Fruit fly (Drosophila melanogaster) whole organism, embryonic: ENCODE data around the gene mRpL49.
A peak's percentile ranks its signal among the peaks of the same experiment; 100 is the strongest.

ENCODE experiments used
- Adf1 ChIP-seq: fragments of 200-800 bp; sonication (Bioruptor generic); IDR thresholded peaks from 2 replicates; pipeline ENCODE4 v1.3.6; 2022; ENCODE audit warnings: missing biosample characterization, missing genetic modification characterization
- Antp ChIP-seq: fragments of 200-800 bp; sonication (Bioruptor generic); optimal IDR thresholded peaks from 3 replicates; lab custom pipeline; 2016; ENCODE audit warnings: missing biosample characterization, missing genetic modification characterization
- Atf-2 ChIP-seq: fragments of 200-800 bp; sonication (Bioruptor generic); optimal IDR thresholded peaks from 2 replicates; lab custom pipeline; 2016; ENCODE audit warnings: missing biosample characterization, missing genetic modification characterization
- Atf3 ChIP-seq: fragments of 200-800 bp; sonication (Bioruptor generic); optimal IDR thresholded peaks from 3 replicates; lab custom pipeline; 2016; ENCODE audit warnings: missing biosample characterization, missing genetic modification characterization
- CG10147 ChIP-seq: fragments of 200-800 bp; sonication (Bioruptor generic); optimal IDR thresholded peaks from 2 replicates; lab custom pipeline; 2019; ENCODE audit warnings: missing biosample characterization, mild to moderate bottlenecking, missing genetic modification characterization, moderate library complexity
- CG10209 ChIP-seq: fragments of 200-800 bp; sonication (Bioruptor generic); optimal IDR thresholded peaks from 3 replicates; lab custom pipeline; 2017; ENCODE audit warnings: missing biosample characterization, mild to moderate bottlenecking, missing genetic modification characterization, missing genetic modification reagents
- CG11247 ChIP-seq: fragments of 200-800 bp; sonication (Bioruptor generic); IDR thresholded peaks from 2 replicates; pipeline ENCODE4 v1.3.6; 2022; ENCODE audit warnings: missing biosample characterization, missing genetic modification characterization
- CG12744 ChIP-seq: fragments of 200-800 bp; sonication (Bioruptor generic); optimal IDR thresholded peaks from 2 replicates; lab custom pipeline; 2016; ENCODE audit warnings: missing biosample characterization, missing genetic modification characterization
- CG13296 ChIP-seq: fragments of 200-800 bp; sonication (Bioruptor generic); optimal IDR thresholded peaks from 3 replicates; lab custom pipeline; 2018; ENCODE audit warnings: missing biosample characterization, mild to moderate bottlenecking, missing genetic modification characterization
- CG13624 ChIP-seq: fragments of 200-800 bp; sonication (Bioruptor generic); optimal IDR thresholded peaks from 2 replicates; lab custom pipeline; 2016; ENCODE audit warnings: missing biosample characterization, missing genetic modification characterization
- CG18599 ChIP-seq: fragments of 200-800 bp; sonication (Bioruptor generic); optimal IDR thresholded peaks from 3 replicates; lab custom pipeline; 2017; ENCODE audit warnings: missing biosample characterization, missing genetic modification characterization, mild to moderate bottlenecking, moderate library complexity, missing genetic modification reagents
- CG34224 ChIP-seq: fragments of 200-800 bp; sonication (Bioruptor generic); IDR thresholded peaks from 3 replicates; pipeline ENCODE4 v1.3.6; 2022; ENCODE audit warnings: missing biosample characterization, missing genetic modification characterization; ENCODE audit not compliant: partially characterized antibody
- CG34422 ChIP-seq: fragments of 200-800 bp; sonication (Bioruptor generic); IDR thresholded peaks from 3 replicates; pipeline ENCODE4 v1.3.6; 2022; ENCODE audit warnings: missing biosample characterization, missing genetic modification characterization
- CG3838 ChIP-seq: fragments of 200-800 bp; sonication (Bioruptor generic); optimal IDR thresholded peaks from 3 replicates; lab custom pipeline; 2016; ENCODE audit warnings: missing biosample characterization, missing genetic modification characterization
- CG4820 ChIP-seq: fragments of 200-800 bp; sonication (Bioruptor generic); optimal IDR thresholded peaks from 3 replicates; lab custom pipeline; 2016; ENCODE audit warnings: missing biosample characterization, missing genetic modification characterization
- CG5953 ChIP-seq: fragments of 200-800 bp; sonication (Bioruptor generic); IDR thresholded peaks from 2 replicates; pipeline ENCODE4 v1.3.6; 2022; ENCODE audit warnings: missing biosample characterization, missing genetic modification characterization
- CG7357 ChIP-seq: fragments of 200-800 bp; sonication (Bioruptor generic); IDR thresholded peaks from 3 replicates; pipeline ENCODE4 v1.3.6; 2022; ENCODE audit warnings: missing biosample characterization, missing genetic modification characterization
- CG8290 ChIP-seq, 3 experiments: fragments of 200-800 bp; sonication (Bioruptor generic); optimal IDR thresholded peaks; 2 replicates each; lab custom pipeline; 2016 to 2019; ENCODE audit warnings: missing biosample characterization in 3 of 3, missing genetic modification characterization in 3 of 3, mild to moderate bottlenecking in 2 of 3, moderate library complexity in 1 of 3
- CG8944 ChIP-seq: fragments of 200-800 bp; sonication (Bioruptor generic); optimal IDR thresholded peaks from 3 replicates; lab custom pipeline; 2016; ENCODE audit warnings: missing biosample characterization, missing genetic modification characterization
- Dek ChIP-seq: fragments of 200-800 bp; sonication (Bioruptor generic); optimal IDR thresholded peaks from 3 replicates; lab custom pipeline; 2019; ENCODE audit warnings: missing biosample characterization, mild to moderate bottlenecking, missing genetic modification characterization, moderate library complexity
- Doc3 ChIP-seq: fragments of 200-800 bp; sonication (Bioruptor generic); IDR thresholded peaks from 3 replicates; pipeline ENCODE4 v1.3.6; 2022; ENCODE audit warnings: missing biosample characterization, missing genetic modification characterization; ENCODE audit not compliant: partially characterized antibody
- Fer3 ChIP-seq: fragments of 200-800 bp; sonication (Bioruptor generic); optimal IDR thresholded peaks from 2 replicates; lab custom pipeline; 2018; ENCODE audit warnings: missing biosample characterization, mild to moderate bottlenecking, missing genetic modification characterization, moderate library complexity
- HHEX ChIP-seq: fragments of 200-800 bp; sonication (Bioruptor generic); optimal IDR thresholded peaks from 3 replicates; lab custom pipeline; 2017; ENCODE audit warnings: missing biosample characterization, mild to moderate bottlenecking, missing genetic modification characterization, missing genetic modification reagents
- Hmr ChIP-seq: fragments of 200-800 bp; sonication (Bioruptor generic); optimal IDR thresholded peaks from 3 replicates; lab custom pipeline; 2017; ENCODE audit warnings: mild to moderate bottlenecking, missing biosample characterization, missing genetic modification reagents, missing genetic modification characterization
- Hr51 ChIP-seq, 2 experiments: fragments of 200-800 bp; sonication (Bioruptor generic); optimal IDR thresholded peaks; 2 replicates in 1 of 2; 3 replicates in 1 of 2; lab custom pipeline; 2016 to 2018; ENCODE audit warnings: missing biosample characterization in 2 of 2, missing genetic modification characterization in 2 of 2, mild to moderate bottlenecking in 1 of 2, moderate library complexity in 1 of 2
- NC2β ChIP-seq: fragments of 200-800 bp; sonication (Bioruptor generic); optimal IDR thresholded peaks from 2 replicates; lab custom pipeline; 2016; ENCODE audit warnings: missing biosample characterization, missing genetic modification characterization
- NFAT ChIP-seq: fragments of 200-800 bp; sonication (Bioruptor generic); IDR thresholded peaks from 2 replicates; pipeline ENCODE4 v1.3.6; 2022; ENCODE audit warnings: missing biosample characterization, missing genetic modification characterization
- Ssrp ChIP-seq: fragments of 200-800 bp; sonication (Bioruptor generic); optimal IDR thresholded peaks from 2 replicates; lab custom pipeline; 2018; ENCODE audit warnings: missing biosample characterization, mild to moderate bottlenecking, missing genetic modification characterization, moderate library complexity
- TFAM ChIP-seq: fragments of 200-800 bp; sonication (Bioruptor generic); optimal IDR thresholded peaks from 2 replicates; lab custom pipeline; 2017; ENCODE audit warnings: missing biosample characterization, missing genetic modification characterization, inconsistent platforms
- Trl ChIP-seq, 3 experiments: fragments of >200 bp in 2 of 3; fragments of 200-800 bp in 1 of 3; sonication (Bioruptor generic) in 1 of 3; optimal IDR thresholded peaks; 2 replicates in 1 of 3; 3 replicates in 2 of 3; lab custom pipeline; 2016 to 2017; ENCODE audit warnings: missing biosample characterization in 1 of 3, missing genetic modification characterization in 1 of 3
- YL-1 ChIP-seq: fragments of 200-800 bp; sonication (Bioruptor generic); optimal IDR thresholded peaks from 3 replicates; lab custom pipeline; 2017; ENCODE audit warnings: missing biosample characterization, mild to moderate bottlenecking, missing genetic modification characterization
- ab ChIP-seq: fragments of 200-800 bp; sonication (Bioruptor generic); optimal IDR thresholded peaks from 2 replicates; lab custom pipeline; 2016; ENCODE audit warnings: missing biosample characterization, missing genetic modification characterization
- amos ChIP-seq: fragments of 200-800 bp; sonication (Bioruptor generic); IDR thresholded peaks from 2 replicates; pipeline ENCODE4 v1.3.6; 2022; ENCODE audit warnings: missing biosample characterization, missing genetic modification characterization; ENCODE audit not compliant: partially characterized antibody
- ase ChIP-seq: fragments of 200-800 bp; sonication (Bioruptor generic); IDR thresholded peaks from 3 replicates; pipeline ENCODE4 v1.3.6; 2022; ENCODE audit warnings: missing biosample characterization, missing genetic modification characterization
- bigmax ChIP-seq: fragments of 200-800 bp; sonication (Bioruptor generic); optimal IDR thresholded peaks from 2 replicates; lab custom pipeline; 2018; ENCODE audit warnings: missing biosample characterization, mild to moderate bottlenecking, missing genetic modification characterization
- crol ChIP-seq: fragments of 200-800 bp; sonication (Bioruptor generic); IDR thresholded peaks from 2 replicates; pipeline ENCODE4 v1.3.6; 2022; ENCODE audit warnings: missing biosample characterization, missing genetic modification characterization
- dmrt11E ChIP-seq: fragments of 200-800 bp; sonication (Bioruptor generic); optimal IDR thresholded peaks from 3 replicates; lab custom pipeline; 2018; ENCODE audit warnings: missing biosample characterization, mild to moderate bottlenecking, missing genetic modification characterization, moderate library complexity
- dpn ChIP-seq, 2 experiments: fragments of 200-800 bp; sonication (Bioruptor generic); optimal IDR thresholded peaks; 3 replicates each; lab custom pipeline; 2016; ENCODE audit warnings: missing biosample characterization in 2 of 2, missing genetic modification characterization in 2 of 2
- grn ChIP-seq: fragments of 200-800 bp; sonication (Bioruptor generic); optimal IDR thresholded peaks from 3 replicates; lab custom pipeline; 2017; ENCODE audit warnings: missing biosample characterization, missing genetic modification characterization
- her ChIP-seq: fragments of 200-800 bp; sonication (Bioruptor generic); optimal IDR thresholded peaks from 2 replicates; lab custom pipeline; 2016; ENCODE audit warnings: missing biosample characterization, missing genetic modification characterization
- hth ChIP-seq: fragments of >200 bp; optimal IDR thresholded peaks from 2 replicates; lab custom pipeline; 2017; ENCODE audit warnings: inconsistent platforms
- insv ChIP-seq, 2 experiments: fragments of 200-800 bp; sonication (Bioruptor generic); optimal IDR thresholded peaks; 3 replicates each; lab custom pipeline; 2016 to 2018; ENCODE audit warnings: missing biosample characterization in 2 of 2, missing genetic modification characterization in 2 of 2
- lab ChIP-seq: fragments of 200-800 bp; sonication (Bioruptor generic); optimal IDR thresholded peaks from 3 replicates; lab custom pipeline; 2017; ENCODE audit warnings: missing biosample characterization, missing genetic modification characterization, mild to moderate bottlenecking, moderate library complexity, missing genetic modification reagents
- nmo ChIP-seq: fragments of 200-800 bp; sonication (Bioruptor generic); optimal IDR thresholded peaks from 2 replicates; lab custom pipeline; 2018; ENCODE audit warnings: missing biosample characterization, mild to moderate bottlenecking, missing genetic modification characterization, moderate library complexity
- pfk ChIP-seq: fragments of 200-800 bp; sonication (Bioruptor generic); optimal IDR thresholded peaks from 2 replicates; lab custom pipeline; 2018; ENCODE audit warnings: missing biosample characterization, mild to moderate bottlenecking, missing genetic modification characterization, moderate library complexity
- slp2 ChIP-seq: fragments of 200-800 bp; sonication (Bioruptor generic); optimal IDR thresholded peaks from 2 replicates; lab custom pipeline; 2016; ENCODE audit warnings: missing biosample characterization, missing genetic modification characterization
- sr ChIP-seq: fragments of 200-800 bp; sonication (Bioruptor generic); IDR thresholded peaks from 3 replicates; pipeline ENCODE4 v1.3.6; 2022; ENCODE audit warnings: missing biosample characterization, missing genetic modification characterization
- stwl ChIP-seq: fragments of 200-800 bp; sonication (Bioruptor generic); optimal IDR thresholded peaks from 3 replicates; lab custom pipeline; 2018; ENCODE audit warnings: missing biosample characterization, mild to moderate bottlenecking, missing genetic modification characterization, moderate library complexity

The mRpL49 gene

DNA sequence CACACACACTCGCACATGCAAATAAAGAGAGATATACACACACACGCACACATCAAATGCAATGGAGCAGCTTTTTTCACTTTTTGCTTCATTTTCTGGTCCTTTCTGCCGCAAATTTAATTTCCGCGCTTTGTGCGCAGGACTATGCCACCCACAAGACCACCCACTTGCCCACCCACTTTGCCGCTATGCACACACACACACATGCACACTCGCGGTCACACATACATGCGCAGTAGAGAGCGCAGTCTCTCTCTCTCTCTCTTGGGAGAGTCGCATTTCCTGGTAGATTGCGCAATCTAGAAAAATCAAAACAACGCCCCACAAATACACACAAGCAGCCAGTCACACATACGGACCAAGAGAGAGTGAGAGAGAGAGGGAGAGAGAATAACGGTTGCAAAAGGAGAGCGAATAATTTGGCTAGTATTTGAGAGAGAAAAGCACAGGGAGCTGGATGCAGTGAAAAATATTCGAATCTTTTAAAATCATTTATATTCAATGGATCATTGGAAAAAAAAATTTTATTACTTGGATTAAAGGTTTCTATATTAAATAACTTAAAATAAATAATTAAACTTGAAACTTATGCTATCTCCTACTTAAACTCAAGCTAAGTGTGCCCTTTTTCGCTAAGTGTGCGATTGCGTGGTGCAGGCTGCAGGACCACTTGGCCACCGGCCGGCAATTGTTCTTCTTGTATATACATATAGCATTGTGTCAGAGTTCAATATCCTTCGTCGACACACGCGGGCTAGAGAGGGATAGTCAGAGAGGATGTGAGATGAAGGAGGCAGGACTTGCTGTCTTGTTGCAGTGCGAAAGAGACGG, 18.7 kb downstream of the mRpL49 start (continued):
- TF ChIP-seq NFAT (GFP tag; lab: Robert Waterston, UW) (no peak), Dek (tag; lab: Kevin White, UChicago) (peak; percentile 31), hth (lab: Kevin White, UChicago) (no peak), lab (GFP tag; lab: Kevin White, UChicago) (peak; percentile 74), CG34224 (no peak), TFAM (GFP tag; lab: Kevin White, UChicago) (no peak), stwl (no peak), ase (GFP tag; lab: Robert Waterston, UW) (no peak), Trl (optimal IDR thresholded peaks at IDR 0.05; lab: Kevin White, UChicago) (peak; percentile 79 to 81), Trl (GFP tag; optimal IDR thresholded peaks at IDR 0.05; lab: Kevin White, UChicago) (no peak), bigmax (no peak), dmrt11E (tag; lab: Kevin White, UChicago) (peak; percentile 59), CG11247 (GFP tag; lab: Robert Waterston, UW) (peak; percentile 50; the same call in 1 of the 2 replicates), CG3838 (GFP tag; lab: Kevin White, UChicago) (no peak), HHEX (GFP tag; lab: Kevin White, UChicago) (peak; percentile 62), CG4820 (peak; percentile 35), CG13296 (GFP tag; lab: Kevin White, UChicago) (peak; percentile 41), Hmr (peak; percentile 60), CG34422 (GFP tag; lab: Robert Waterston, UW) (peak; percentile 69), nmo (GFP tag; lab: Kevin White, UChicago) (peak; percentile 57), CG10209 (GFP tag; lab: Kevin White, UChicago) (peak; percentile 51), CG8944 (no peak), YL-1 (GFP tag; lab: Kevin White, UChicago) (no peak), CG8290 (GFP tag; optimal IDR thresholded peaks at IDR 0.05; lab: Kevin White, UChicago) (peak; percentile 39), CG8290 (tag; optimal IDR thresholded peaks at IDR 0.05; lab: Kevin White, UChicago) (no peak), Adf1 (GFP tag; lab: Robert Waterston, UW) (no peak), Ssrp (tag; lab: Kevin White, UChicago) (peak; percentile 32), amos (GFP tag; lab: Robert Waterston, UW) (no peak), ab (GFP tag; lab: Kevin White, UChicago) (no peak), crol (GFP tag; lab: Robert Waterston, UW) (0 out of 2 replicates have a peak, but pooled peaks have one; percentile 25), Hr51 (GFP tag; optimal IDR thresholded peaks at IDR 0.05; lab: Kevin White, UChicago) (peak in 1 of 2 experiments; percentile 58), Atf-2 (no peak), dpn (GFP tag; optimal IDR thresholded peaks at IDR 0.05; lab: Kevin White, UChicago) (peak; percentile 12 to 45), CG7357 (GFP tag; lab: Robert Waterston, UW) (peak; percentile 40; the same call in 1 of the 3 replicates), Doc3 (GFP tag; lab: Robert Waterston, UW) (no peak), Fer3 (tag; lab: Kevin White, UChicago) (peak; percentile 25), CG5953 (peak; percentile 37; the same call in 1 of the 2 replicates), CG13624 (GFP tag; lab: Kevin White, UChicago) (no peak), Atf3 (GFP tag; lab: Kevin White, UChicago) (no peak), CG12744 (no peak), NC2β (GFP tag; lab: Kevin White, UChicago) (no peak), sr (GFP tag; lab: Robert Waterston, UW) (no peak), her (GFP tag; lab: Kevin White, UChicago) (no peak), insv (GFP tag; optimal IDR thresholded peaks at IDR 0.05; lab: Kevin White, UChicago) (no peak), Antp (no peak), slp2 (no peak), CG10147 (GFP tag; lab: Kevin White, UChicago) (no peak), pfk (GFP tag; lab: Kevin White, UChicago) (no peak), grn (GFP tag; lab: Kevin White, UChicago) (no peak), CG18599 (GFP tag; lab: Kevin White, UChicago) (peak; percentile 85)
